Worm (Caenorhabditis elegans) whole organism, L3 larva: ENCODE results near the gene grd-6.

ENCODE experiments used
- ceh-28 ChIP-seq: fragments of 150-350 bp; optimal IDR thresholded peaks from 2 replicates; lab custom pipeline; 2014; ENCODE audit warnings: missing biosample characterization, missing genetic modification reagents, missing genetic modification characterization
- ceh-9 ChIP-seq: sonication (generic microtip); optimal IDR thresholded peaks from 2 replicates; lab custom pipeline; 2018; ENCODE audit warnings: missing biosample characterization, missing genetic modification characterization
- daf-12 ChIP-seq: fragments of 150-350 bp; optimal IDR thresholded peaks from 2 replicates; lab custom pipeline; 2014; ENCODE audit warnings: missing biosample characterization, missing genetic modification reagents, missing genetic modification characterization
- egl-27 ChIP-seq: sonication (generic microtip); optimal IDR thresholded peaks from 4 replicates; lab custom pipeline; 2017; ENCODE audit warnings: missing biosample characterization, missing genetic modification reagents, missing genetic modification characterization
- mdl-1 ChIP-seq: fragments of 150-350 bp; optimal IDR thresholded peaks from 2 replicates; lab custom pipeline; 2014; ENCODE audit warnings: missing biosample characterization, missing genetic modification characterization
- mml-1 ChIP-seq: fragments of 150-350 bp; sonication (generic microtip); optimal IDR thresholded peaks from 3 replicates; lab custom pipeline; 2014; ENCODE audit warnings: missing biosample characterization, missing genetic modification characterization
- nhr-11 ChIP-seq: fragments of 150-350 bp; optimal IDR thresholded peaks from 2 replicates; lab custom pipeline; 2014; ENCODE audit warnings: missing biosample characterization, missing genetic modification characterization
- nhr-12 ChIP-seq: fragments of 150-350 bp; optimal IDR thresholded peaks from 2 replicates; lab custom pipeline; 2014; ENCODE audit warnings: missing biosample characterization, missing genetic modification characterization
- nhr-237 ChIP-seq: fragments of 150-350 bp; optimal IDR thresholded peaks from 2 replicates; lab custom pipeline; 2014; ENCODE audit warnings: missing biosample characterization, missing genetic modification characterization
- nhr-28 ChIP-seq: fragments of 150-350 bp; optimal IDR thresholded peaks from 2 replicates; lab custom pipeline; 2014; ENCODE audit warnings: missing biosample characterization, missing genetic modification characterization
- nhr-76 ChIP-seq: fragments of 150-350 bp; sonication (generic microtip); optimal IDR thresholded peaks from 5 replicates; lab custom pipeline; 2014; ENCODE audit warnings: missing biosample characterization, missing genetic modification characterization
- unc-62 ChIP-seq: fragments of 150-350 bp; sonication (generic microtip); optimal IDR thresholded peaks from 4 replicates; lab custom pipeline; 2014; ENCODE audit warnings: missing biosample characterization, missing genetic modification reagents, missing genetic modification characterization
- zag-1 ChIP-seq: fragments of 150-350 bp; optimal IDR thresholded peaks from 2 replicates; lab custom pipeline; 2014; ENCODE audit warnings: missing biosample characterization, missing genetic modification characterization

ce11 chrV:9224377-9224776 is 2.7 kb downstream of the grd-6 start:
- TF ChIP-seq nhr-11 (tag; lab: Kevin White, UChicago) (no peak), mdl-1 (tag; lab: Kevin White, UChicago) (no peak), daf-12 (tag; lab: Kevin White, UChicago) (no peak), mml-1 (tag; lab: Kevin White, UChicago) (no peak), egl-27 (no peak), nhr-12 (tag; lab: Kevin White, UChicago) (no peak), nhr-28 (tag; lab: Kevin White, UChicago) (no peak), nhr-237 (tag; lab: Kevin White, UChicago) (no peak), nhr-76 (tag; lab: Kevin White, UChicago) (no peak), zag-1 (tag; lab: Kevin White, UChicago) (no peak), ceh-9 (tag; lab: Kevin White, UChicago) (no peak), ceh-28 (no peak), unc-62 (no peak)
